Worm (Caenorhabditis elegans) whole organism, L3 larva: ENCODE data around the gene lgg-3.

Source experiments
- ceh-82 ChIP-seq: fragments of 150-350 bp; optimal IDR thresholded peaks from 2 replicates; lab custom pipeline; 2014; ENCODE audit warnings: missing biosample characterization, missing genetic modification characterization
- eor-1 ChIP-seq, 2 experiments: fragments of 150-350 bp; optimal IDR thresholded peaks; 2 replicates each; lab custom pipeline; 2014 to 2018; ENCODE audit warnings: missing biosample characterization in 2 of 2, missing genetic modification characterization in 2 of 2

ce11 chrIII:5734328-5734727 is 36.5 kb upstream of the lgg-3 start:
- TF ChIP-seq ceh-82 (no peak), eor-1 (tag; optimal IDR thresholded peaks at IDR 0.05; lab: Kevin White, UChicago) (no peak)
